Fruit fly (Drosophila melanogaster): ENCODE data around the gene Syp.

DNA sequence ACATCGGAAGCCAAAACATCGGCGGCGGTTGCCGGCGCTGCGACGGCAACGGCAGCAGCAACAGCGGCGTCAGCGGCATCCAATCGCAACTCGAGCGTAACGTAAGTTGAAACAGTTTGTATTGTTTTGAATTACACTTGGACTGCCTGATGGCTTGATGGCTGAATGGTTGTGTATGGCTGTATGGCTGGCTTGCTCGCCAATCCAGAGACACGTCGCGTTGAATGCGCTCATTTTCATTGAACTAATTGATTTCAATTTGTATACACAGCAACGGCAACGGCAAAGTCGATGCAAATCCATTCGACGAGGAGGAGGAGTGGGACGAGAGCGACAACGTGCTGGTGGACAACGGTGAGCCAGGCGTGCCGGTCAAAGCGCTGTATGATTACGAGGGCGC is 82.3 kb downstream of the Syp start:
- TF ChIP-seq CG8478 (optimal IDR thresholded peaks at IDR 0.05): no peak
- TF ChIP-seq CTCF (optimal IDR thresholded peaks at IDR 0.05): no peak
